Fruit fly (Drosophila melanogaster): ENCODE measurements around the gene Fbp2.

Gene Fbp2

DNA sequence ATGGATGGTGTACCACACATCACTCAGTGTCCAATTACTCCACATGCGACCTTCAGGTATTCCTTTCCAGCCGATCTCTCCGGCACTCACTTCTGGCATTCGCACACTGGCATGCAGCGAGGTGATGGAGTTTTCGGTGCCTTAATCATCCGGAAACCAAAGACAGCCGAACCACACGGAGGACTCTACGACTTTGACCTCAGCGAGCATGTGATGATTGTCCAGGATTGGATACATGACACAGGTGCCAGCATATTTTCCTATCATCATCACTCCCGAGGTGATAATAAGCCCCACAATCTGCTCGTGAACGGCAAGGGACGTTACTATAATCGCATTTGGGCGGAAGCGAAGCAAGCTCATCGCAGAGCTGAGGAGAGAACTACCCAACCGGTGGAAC, 2.4 kb upstream of the Fbp2 start:
- TF ChIP-seq CG10348 (GFP tag; IDR thresholded peaks at IDR 0.05) (no peak), CG15710 (tag; optimal IDR thresholded peaks at IDR 0.05) (no peak), CG8159 (tag; optimal IDR thresholded peaks at IDR 0.05) (no peak), gl (tag; optimal IDR thresholded peaks at IDR 0.05) (no peak), CG9948 (tag; optimal IDR thresholded peaks at IDR 0.05) (no peak), CG12605 (GFP tag; IDR thresholded peaks at IDR 0.05) (no peak), CG32121 (GFP tag; IDR thresholded peaks at IDR 0.05) (no peak), CG14655 (GFP tag; optimal IDR thresholded peaks at IDR 0.05) (no peak), CG4496 (GFP tag; IDR thresholded peaks at IDR 0.05) (no peak), CG13204 (GFP tag; optimal IDR thresholded peaks at IDR 0.05) (no peak), Pif1A (GFP tag; optimal IDR thresholded peaks at IDR 0.05) (no peak), CG17806 (tag; optimal IDR thresholded peaks at IDR 0.05) (no peak), fd96Ca (GFP tag; IDR thresholded peaks at IDR 0.05) (no peak)

DNA sequence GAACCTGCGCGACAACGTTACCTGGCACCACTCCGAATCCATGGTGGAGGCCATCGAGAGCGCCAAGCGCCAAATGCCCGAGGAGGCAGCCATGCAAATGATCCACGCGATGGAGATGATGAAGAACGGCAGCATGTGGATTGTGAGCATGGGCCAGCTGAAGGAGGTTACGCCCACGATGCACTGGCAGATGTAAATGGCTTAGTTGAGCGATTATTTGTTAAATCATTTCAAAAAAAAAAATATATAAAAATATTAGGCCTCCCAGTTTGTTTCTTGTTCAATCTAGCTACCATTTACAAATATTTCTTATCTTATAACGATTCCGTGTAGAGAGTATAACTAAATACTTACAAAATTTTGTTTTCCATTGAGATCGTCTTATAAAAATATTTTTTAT, 986 bp downstream of the Fbp2 start, which contains the start of gene CG42847:
TSS of gene CG42847 (plus strand) at position 301 of the 400 bp plus-strand sequence.
- no peak for TF ChIP-seq CG32121 (GFP tag; IDR thresholded peaks at IDR 0.05)
- no peak for TF ChIP-seq Snoo (tag; optimal IDR thresholded peaks at IDR 0.05)
- TF ChIP-seq CG14655 (GFP tag; optimal IDR thresholded peaks at IDR 0.05): no peak
- no peak for TF ChIP-seq EcR (GFP tag; optimal IDR thresholded peaks at IDR 0.05)
- TF ChIP-seq CG34367 (tag; optimal IDR thresholded peaks at IDR 0.05): no peak

DNA sequence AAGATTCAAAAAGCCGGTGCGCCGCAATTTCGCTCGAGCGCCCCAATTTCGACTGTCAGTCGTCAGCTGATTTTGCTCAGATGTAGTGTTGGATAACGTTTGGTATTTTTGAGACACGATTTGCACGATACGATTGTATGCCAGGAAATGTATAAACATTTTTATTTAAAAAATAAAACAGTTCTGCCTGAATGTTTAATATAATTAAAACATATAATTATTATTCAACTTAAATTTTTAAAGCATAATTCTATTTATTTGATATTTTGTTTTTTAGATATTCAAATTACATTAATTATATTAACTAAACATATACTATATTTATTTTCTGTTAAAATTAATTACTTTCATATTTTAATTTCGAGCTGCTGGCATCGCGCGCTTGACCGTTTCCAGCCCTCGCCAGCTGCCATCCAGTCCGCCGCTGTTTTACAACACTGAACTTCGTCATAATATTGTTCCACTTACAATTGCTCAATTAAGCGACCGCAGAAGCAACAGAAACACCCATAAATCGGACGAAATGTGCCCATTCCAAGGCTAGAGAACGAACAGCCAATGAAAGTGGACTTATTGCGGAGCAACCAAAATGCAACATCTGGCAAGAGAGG, 4.5 kb downstream of the Fbp2 start, which contains the start of the genes FucTB and scat:
TSS of gene FucTB (minus strand) at position 61 of the 611 bp plus-strand sequence.
TSS of gene scat (plus strand) at position 414 of the 611 bp plus-strand sequence.
- TF ChIP-seq gl (tag; optimal IDR thresholded peaks at IDR 0.05) (no peak), rn (GFP tag; IDR thresholded peaks at IDR 0.05) (peak; percentile 78), Pif1B (GFP tag; optimal IDR thresholded peaks at IDR 0.05) (peak; percentile 58), CG17806 (tag; optimal IDR thresholded peaks at IDR 0.05) (peak; percentile 76), CG32121 (GFP tag; IDR thresholded peaks at IDR 0.05) (peak; percentile 79), CG8159 (tag; optimal IDR thresholded peaks at IDR 0.05) (peak; percentile 88), CG12605 (GFP tag; IDR thresholded peaks at IDR 0.05) (peak; percentile 49), Ets98B (GFP tag; IDR thresholded peaks at IDR 0.05) (peak; percentile 80), CG9948 (tag; optimal IDR thresholded peaks at IDR 0.05) (peak; percentile 87), CG10348 (GFP tag; IDR thresholded peaks at IDR 0.05) (peak; percentile 71; the same call in 1 of the 2 replicates), CG13204 (GFP tag; optimal IDR thresholded peaks at IDR 0.05) (no peak), CG4496 (GFP tag; IDR thresholded peaks at IDR 0.05) (peak; percentile 87), CG14655 (GFP tag; optimal IDR thresholded peaks at IDR 0.05) (peak; percentile 87), fd96Ca (GFP tag; IDR thresholded peaks at IDR 0.05) (peak; percentile 90), CG15710 (tag; optimal IDR thresholded peaks at IDR 0.05) (peak; percentile 88), D1 (tag; optimal IDR thresholded peaks at IDR 0.05) (peak; percentile 72), EcR (GFP tag; optimal IDR thresholded peaks at IDR 0.05) (no peak), Snoo (tag; optimal IDR thresholded peaks at IDR 0.05) (peak; percentile 79), Pif1A (GFP tag; optimal IDR thresholded peaks at IDR 0.05) (peak; percentile 52), CG34367 (tag; optimal IDR thresholded peaks at IDR 0.05) (peak; percentile 76), CG8301 (tag; optimal IDR thresholded peaks at IDR 0.05) (no peak)

DNA sequence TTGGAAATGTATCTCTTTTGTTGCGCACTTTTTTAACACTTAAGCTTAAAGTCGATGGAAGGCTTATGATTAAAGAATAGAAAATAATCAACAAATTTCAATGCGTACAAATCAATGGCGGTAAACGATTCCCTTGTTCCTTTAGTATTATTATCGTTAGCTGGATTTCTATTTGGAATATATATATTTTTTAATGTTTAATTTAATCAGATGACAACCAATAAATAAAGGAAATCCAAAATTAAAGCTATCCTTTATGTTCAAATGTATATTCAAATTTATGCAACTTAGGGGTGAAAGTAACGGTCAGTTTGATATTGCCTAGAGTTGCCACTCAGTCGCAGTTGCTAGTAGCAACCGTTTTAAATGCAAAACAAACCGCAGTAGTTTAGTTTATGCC, 8.5 kb downstream of the Fbp2 start, which contains the start of gene CG3769:
TSS of gene CG3769 (plus strand) at position 301 of the 400 bp plus-strand sequence.
- TF ChIP-seq D1 (tag; optimal IDR thresholded peaks at IDR 0.05) (no peak), Pif1A (GFP tag; optimal IDR thresholded peaks at IDR 0.05) (no peak), CG15710 (tag; optimal IDR thresholded peaks at IDR 0.05) (no peak)

DNA sequence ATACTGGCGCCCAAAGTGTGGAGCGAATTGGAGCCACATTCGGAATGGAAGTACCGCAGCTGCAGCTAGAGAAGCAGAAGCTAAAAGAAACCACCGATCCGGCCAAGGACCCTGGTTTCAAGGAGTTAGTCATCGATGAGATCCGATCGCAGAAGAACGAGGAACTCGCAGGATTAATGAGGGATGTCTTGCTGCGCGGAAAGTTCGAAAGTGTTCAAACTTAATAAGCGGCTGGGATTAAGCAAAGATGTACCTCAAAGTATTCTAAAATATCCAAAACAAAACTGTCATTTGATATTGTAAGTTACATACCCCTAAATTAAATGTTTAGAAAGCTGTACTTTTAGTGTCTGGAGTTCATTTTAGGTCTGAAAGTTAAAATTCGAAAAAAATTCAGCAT, 9.9 kb downstream of the Fbp2 start, which contains the start of gene RpS28-like:
TSS of gene RpS28-like (plus strand) at position 301 of the 400 bp plus-strand sequence.
- TF ChIP-seq EcR (GFP tag; optimal IDR thresholded peaks at IDR 0.05) (no peak), CG12605 (GFP tag; IDR thresholded peaks at IDR 0.05) (no peak), D1 (tag; optimal IDR thresholded peaks at IDR 0.05) (no peak), rn (GFP tag; IDR thresholded peaks at IDR 0.05) (no peak), CG4496 (GFP tag; IDR thresholded peaks at IDR 0.05) (no peak), CG8159 (tag; optimal IDR thresholded peaks at IDR 0.05) (no peak), Snoo (tag; optimal IDR thresholded peaks at IDR 0.05) (no peak), CG15710 (tag; optimal IDR thresholded peaks at IDR 0.05) (no peak), CG34367 (tag; optimal IDR thresholded peaks at IDR 0.05) (no peak), gl (tag; optimal IDR thresholded peaks at IDR 0.05) (no peak)

DNA sequence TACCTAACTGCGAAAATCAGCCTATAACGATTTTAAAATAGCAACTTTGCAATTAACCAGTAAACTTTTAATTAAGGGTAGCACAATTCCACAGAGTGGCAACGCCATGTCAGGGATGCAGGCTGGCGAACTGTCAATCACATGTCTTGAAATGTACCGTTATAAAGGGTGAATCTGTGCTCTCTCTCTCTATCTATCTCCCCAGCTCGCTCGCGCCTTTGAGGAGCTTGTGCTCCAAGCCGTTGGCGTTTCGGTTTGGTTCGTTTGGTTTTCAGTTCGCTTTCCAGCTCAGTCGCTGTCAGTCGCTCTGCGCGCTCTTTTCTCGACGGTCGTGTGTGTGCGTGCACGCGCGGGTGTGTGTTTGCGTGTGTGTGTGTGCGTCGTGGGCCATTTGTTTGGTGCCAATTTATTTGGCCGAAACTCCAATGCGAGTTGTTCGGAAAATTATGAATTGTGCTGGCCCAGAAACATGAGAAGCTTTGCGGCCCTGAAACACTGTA, 10.7 kb downstream of the Fbp2 start, which contains the start of gene numb:
TSS of gene numb (plus strand) at position 254 of the 500 bp plus-strand sequence.
- TF ChIP-seq CG32121 (GFP tag; IDR thresholded peaks at IDR 0.05) (0 out of 2 replicates have a peak, but pooled peaks have one; percentile 10), CG15710 (tag; optimal IDR thresholded peaks at IDR 0.05) (no peak), Ets98B (GFP tag; IDR thresholded peaks at IDR 0.05) (peak; percentile 45; the same call in 1 of the 2 replicates)

DNA sequence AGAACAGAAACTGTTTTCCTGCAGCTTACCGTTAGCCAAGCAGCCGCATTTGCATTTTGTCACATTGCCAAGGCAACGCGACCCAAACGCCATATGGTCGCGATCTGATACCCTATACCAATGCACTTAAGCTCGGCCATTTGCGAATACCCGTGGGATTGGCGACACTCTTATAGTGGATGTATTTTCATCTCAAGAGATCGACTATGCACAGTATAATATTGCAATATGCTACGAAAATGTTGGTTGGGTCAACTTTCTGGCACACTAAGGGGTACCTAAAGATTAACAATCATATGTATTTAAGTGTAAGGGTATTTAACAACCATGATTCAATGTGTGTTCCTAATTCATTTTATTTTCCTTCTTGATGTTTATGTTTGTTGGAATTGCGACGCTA, 11.6 kb downstream of the Fbp2 start:
- peak; percentile 34 for TF ChIP-seq CG8301 (tag; optimal IDR thresholded peaks at IDR 0.05)
- TF ChIP-seq CG34367 (tag; optimal IDR thresholded peaks at IDR 0.05): peak; percentile 23
- TF ChIP-seq CG13204 (GFP tag; optimal IDR thresholded peaks at IDR 0.05): no peak
- TF ChIP-seq Pif1A (GFP tag; optimal IDR thresholded peaks at IDR 0.05): peak; percentile 7
- TF ChIP-seq CG10348 (GFP tag; IDR thresholded peaks at IDR 0.05): no peak
- peak; percentile 32 for TF ChIP-seq CG15710 (tag; optimal IDR thresholded peaks at IDR 0.05)
- no peak for TF ChIP-seq Pif1B (GFP tag; optimal IDR thresholded peaks at IDR 0.05)
- peak; percentile 42; the same call in 1 of the 2 replicates for TF ChIP-seq CG32121 (GFP tag; IDR thresholded peaks at IDR 0.05)
- TF ChIP-seq fd96Ca (GFP tag; IDR thresholded peaks at IDR 0.05): no peak; the same call in 2 of the 3 replicates
- no peak for TF ChIP-seq D1 (tag; optimal IDR thresholded peaks at IDR 0.05)
- TF ChIP-seq CG8159 (tag; optimal IDR thresholded peaks at IDR 0.05): peak; percentile 44
- peak; percentile 40 for TF ChIP-seq CG14655 (GFP tag; optimal IDR thresholded peaks at IDR 0.05)
- peak; percentile 27 for TF ChIP-seq CG9948 (tag; optimal IDR thresholded peaks at IDR 0.05)
- TF ChIP-seq Snoo (tag; optimal IDR thresholded peaks at IDR 0.05): peak; percentile 13
- peak; percentile 39 for TF ChIP-seq CG17806 (tag; optimal IDR thresholded peaks at IDR 0.05)
- TF ChIP-seq EcR (GFP tag; optimal IDR thresholded peaks at IDR 0.05): no peak
- no peak for TF ChIP-seq rn (GFP tag; IDR thresholded peaks at IDR 0.05)
- TF ChIP-seq CG4496 (GFP tag; IDR thresholded peaks at IDR 0.05): peak; percentile 70; the same call in 1 of the 3 replicates
- no peak for TF ChIP-seq gl (tag; optimal IDR thresholded peaks at IDR 0.05)
- peak; percentile 47 for TF ChIP-seq Ets98B (GFP tag; IDR thresholded peaks at IDR 0.05)

Measured in whole organism, pupa.